Fruit fly (Drosophila melanogaster): Measurements from ENCODE around the gene Mis12.

The Mis12 gene

DNA sequence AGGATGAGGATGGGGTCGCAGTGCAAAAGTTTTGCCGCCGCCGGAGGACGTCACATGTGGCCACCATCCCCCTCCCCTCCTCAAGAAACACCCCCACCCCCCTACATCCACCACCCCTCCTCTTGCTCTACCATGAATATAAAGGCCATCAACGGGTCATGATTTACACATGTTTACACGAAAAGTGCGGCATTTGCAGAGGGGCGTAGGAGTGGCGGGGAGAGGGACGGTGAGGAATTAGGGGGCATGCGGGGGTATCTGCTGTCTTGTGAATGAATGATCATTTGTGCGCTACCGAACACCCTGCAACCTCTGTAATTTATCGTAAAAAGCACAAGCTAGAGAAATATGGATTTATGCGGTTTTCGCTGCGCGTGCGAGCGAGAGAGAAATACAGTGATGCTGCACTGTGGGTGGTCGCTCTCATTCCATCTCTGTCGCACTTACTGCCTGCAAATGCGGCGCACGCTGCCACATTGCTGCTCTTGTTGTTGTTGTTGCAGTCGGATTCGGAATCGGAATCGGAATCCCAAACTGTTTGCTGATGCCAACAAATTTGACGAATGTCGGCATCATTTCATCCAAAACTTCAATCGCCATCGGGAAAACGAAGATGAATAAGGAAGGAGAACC, 12.4 kb upstream of the Mis12 start:
- TF ChIP-seq CG5204 (GFP tag; optimal IDR thresholded peaks at IDR 0.05) = no peak
- TF ChIP-seq ovo (GFP tag; optimal IDR thresholded peaks at IDR 0.05) = no peak
- TF ChIP-seq pad (GFP tag; optimal IDR thresholded peaks at IDR 0.05) = no peak
- TF ChIP-seq CG14711 (tag; optimal IDR thresholded peaks at IDR 0.05) = no peak
- TF ChIP-seq CG7045 (GFP tag; optimal IDR thresholded peaks at IDR 0.05) = no peak
- no peak for TF ChIP-seq CG12768 (GFP tag; optimal IDR thresholded peaks at IDR 0.05)
- no peak for TF ChIP-seq Clk (GFP tag; optimal IDR thresholded peaks at IDR 0.05)
- TF ChIP-seq bab1 (GFP tag; optimal IDR thresholded peaks at IDR 0.05) = no peak
- no peak for TF ChIP-seq CG11617 (GFP tag; optimal IDR thresholded peaks at IDR 0.05)

DNA sequence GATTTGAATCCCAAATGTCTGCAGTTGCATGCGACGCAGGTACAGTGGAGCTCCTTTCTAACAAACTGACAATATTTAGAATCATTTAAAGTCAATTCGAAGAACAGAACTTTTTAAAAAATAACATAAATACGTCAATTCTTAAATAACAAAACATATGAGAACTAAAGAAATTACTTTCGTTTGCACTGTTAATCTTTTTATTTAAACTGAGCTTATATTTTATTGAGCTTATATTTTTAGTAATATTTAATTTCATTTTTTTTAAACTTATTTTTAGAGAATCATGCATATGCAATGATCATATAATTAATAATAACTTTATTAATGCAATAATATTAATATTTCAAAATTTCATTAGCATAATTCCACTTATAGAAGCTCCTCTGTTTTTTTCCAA, 11.7 kb upstream of the Mis12 start:
- TF ChIP-seq CG11617 (GFP tag; optimal IDR thresholded peaks at IDR 0.05) = no peak
- TF ChIP-seq tj (GFP tag; optimal IDR thresholded peaks at IDR 0.05) = no peak
- TF ChIP-seq pad (GFP tag; optimal IDR thresholded peaks at IDR 0.05) = no peak
- TF ChIP-seq CG12768 (GFP tag; optimal IDR thresholded peaks at IDR 0.05) = no peak
- no peak for TF ChIP-seq Clk (GFP tag; optimal IDR thresholded peaks at IDR 0.05)
- TF ChIP-seq CG14711 (tag; optimal IDR thresholded peaks at IDR 0.05) = no peak
- TF ChIP-seq Hr96 (GFP tag; optimal IDR thresholded peaks at IDR 0.05) = no peak
- no peak for TF ChIP-seq bab1 (GFP tag; optimal IDR thresholded peaks at IDR 0.05)
- no peak for TF ChIP-seq Crg-1 (GFP tag; optimal IDR thresholded peaks at IDR 0.05)
- TF ChIP-seq CG7045 (GFP tag; optimal IDR thresholded peaks at IDR 0.05) = no peak
- no peak for TF ChIP-seq CG1620 (GFP tag; optimal IDR thresholded peaks at IDR 0.05)

DNA sequence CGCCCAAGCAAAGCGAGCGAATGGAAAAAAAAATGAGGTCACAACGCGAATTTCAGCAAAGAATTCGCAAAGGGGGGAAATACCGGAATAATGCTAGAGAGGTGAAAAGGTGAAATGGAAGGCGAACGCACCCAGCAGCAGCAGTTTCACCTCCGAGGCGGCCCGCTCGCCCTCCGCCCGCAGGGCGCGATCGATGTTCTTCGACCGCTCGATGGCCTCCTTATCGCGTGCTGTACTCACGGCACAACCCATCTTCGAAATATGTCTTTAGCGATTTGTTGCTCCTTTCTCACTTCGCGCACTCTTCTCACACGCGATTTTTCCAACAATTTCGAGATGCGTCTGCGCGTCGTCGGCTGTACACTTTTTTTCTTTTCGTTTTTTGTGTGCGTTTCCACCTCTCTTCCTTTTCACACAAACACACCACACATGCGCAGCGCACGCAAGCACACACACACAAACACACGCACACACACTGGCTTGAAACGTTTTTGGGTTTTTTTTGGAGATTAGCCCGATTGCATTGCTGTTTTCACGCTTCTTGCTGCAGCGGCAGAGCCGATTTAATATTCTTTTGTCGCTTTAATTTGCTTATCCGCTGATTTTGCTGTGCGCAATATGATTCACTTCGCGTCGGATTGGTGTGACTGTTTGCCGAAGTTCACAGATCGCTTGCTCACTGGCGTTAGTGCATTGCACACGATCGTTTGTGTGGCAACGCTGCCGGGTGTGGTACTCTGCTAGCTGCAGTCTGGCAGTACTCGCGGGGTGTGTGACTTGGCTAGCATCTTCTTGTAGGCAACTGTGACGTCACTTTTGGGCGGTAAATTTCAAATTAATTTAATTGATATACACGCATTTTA, 10.8 kb upstream of the Mis12 start, which contains the start of gene Galphai:
TSS of gene Galphai (minus strand) at position 658 of the 863 bp plus-strand sequence.
- TF ChIP-seq cic (GFP tag; optimal IDR thresholded peaks at IDR 0.05) (peak; percentile 34), kay (GFP tag; ENCODE audit: borderline replicate concordance) (peak; percentile 99), toe (GFP tag; optimal IDR thresholded peaks at IDR 0.05) (no peak), CG7045 (GFP tag; optimal IDR thresholded peaks at IDR 0.05) (no peak), CG7101 (tag; optimal IDR thresholded peaks at IDR 0.05) (peak; percentile 60), Crg-1 (GFP tag; optimal IDR thresholded peaks at IDR 0.05) (peak; percentile 47), CG12768 (GFP tag; optimal IDR thresholded peaks at IDR 0.05) (no peak), CG5204 (GFP tag; optimal IDR thresholded peaks at IDR 0.05) (no peak), CG14711 (tag; optimal IDR thresholded peaks at IDR 0.05) (peak; percentile 4), pad (GFP tag; optimal IDR thresholded peaks at IDR 0.05) (peak; percentile 93), CG1620 (GFP tag; optimal IDR thresholded peaks at IDR 0.05) (peak; percentile 65), ovo (GFP tag; optimal IDR thresholded peaks at IDR 0.05) (peak; percentile 38), tj (GFP tag; optimal IDR thresholded peaks at IDR 0.05) (peak; percentile 60), CG33017 (tag; optimal IDR thresholded peaks at IDR 0.05) (no peak), Mnt (GFP tag; optimal IDR thresholded peaks at IDR 0.05) (peak; percentile 48), Clk (GFP tag; optimal IDR thresholded peaks at IDR 0.05) (no peak), bab1 (GFP tag; optimal IDR thresholded peaks at IDR 0.05) (peak; percentile 84)

DNA sequence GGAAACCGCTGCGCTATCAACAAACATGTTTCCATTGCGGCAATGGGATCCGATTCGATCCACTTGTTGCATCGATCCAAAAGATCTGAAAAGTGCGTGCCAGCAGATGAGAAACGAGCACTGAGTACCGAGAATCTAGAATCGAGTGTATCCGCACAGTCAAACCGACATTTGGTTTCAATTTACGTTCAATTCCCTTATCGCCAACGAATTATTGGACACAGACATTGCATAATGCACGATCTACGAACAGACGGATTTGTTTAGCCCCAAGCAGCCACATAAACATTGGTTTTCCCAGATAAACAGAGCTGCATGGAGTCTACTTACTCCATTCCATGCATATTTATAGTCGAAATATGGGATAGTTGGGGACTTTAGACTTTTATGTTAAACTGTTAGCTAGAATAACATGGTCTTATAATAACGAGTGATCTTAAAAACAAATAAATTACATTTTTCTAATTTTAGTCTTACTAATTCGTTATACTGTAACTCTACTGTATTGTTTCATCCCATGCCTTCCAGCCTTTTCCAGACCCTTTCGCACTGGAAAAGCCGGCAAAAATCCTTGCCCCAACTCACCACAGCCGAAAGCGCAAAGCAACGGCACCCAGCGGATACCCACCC, 10.0 kb upstream of the Mis12 start:
- TF ChIP-seq kay (GFP tag; ENCODE audit: borderline replicate concordance) = no peak
- TF ChIP-seq CG12768 (GFP tag; optimal IDR thresholded peaks at IDR 0.05) = no peak
- TF ChIP-seq cic (GFP tag; optimal IDR thresholded peaks at IDR 0.05) = no peak
- TF ChIP-seq Mnt (GFP tag; optimal IDR thresholded peaks at IDR 0.05) = no peak
- no peak for TF ChIP-seq CG33017 (tag; optimal IDR thresholded peaks at IDR 0.05)
- no peak for TF ChIP-seq toe (GFP tag; optimal IDR thresholded peaks at IDR 0.05)
- no peak for TF ChIP-seq CG7101 (tag; optimal IDR thresholded peaks at IDR 0.05)
- TF ChIP-seq pad (GFP tag; optimal IDR thresholded peaks at IDR 0.05) = no peak
- no peak for TF ChIP-seq CG7045 (GFP tag; optimal IDR thresholded peaks at IDR 0.05)
- no peak for TF ChIP-seq CG5204 (GFP tag; optimal IDR thresholded peaks at IDR 0.05)
- TF ChIP-seq CG11617 (GFP tag; optimal IDR thresholded peaks at IDR 0.05) = no peak
- TF ChIP-seq cnc (optimal IDR thresholded peaks at IDR 0.05) = no peak
- no peak for TF ChIP-seq tj (GFP tag; optimal IDR thresholded peaks at IDR 0.05)
- no peak for TF ChIP-seq Hr96 (GFP tag; optimal IDR thresholded peaks at IDR 0.05)
- no peak for TF ChIP-seq CG14711 (tag; optimal IDR thresholded peaks at IDR 0.05)
- no peak for TF ChIP-seq bab1 (GFP tag; optimal IDR thresholded peaks at IDR 0.05)

DNA sequence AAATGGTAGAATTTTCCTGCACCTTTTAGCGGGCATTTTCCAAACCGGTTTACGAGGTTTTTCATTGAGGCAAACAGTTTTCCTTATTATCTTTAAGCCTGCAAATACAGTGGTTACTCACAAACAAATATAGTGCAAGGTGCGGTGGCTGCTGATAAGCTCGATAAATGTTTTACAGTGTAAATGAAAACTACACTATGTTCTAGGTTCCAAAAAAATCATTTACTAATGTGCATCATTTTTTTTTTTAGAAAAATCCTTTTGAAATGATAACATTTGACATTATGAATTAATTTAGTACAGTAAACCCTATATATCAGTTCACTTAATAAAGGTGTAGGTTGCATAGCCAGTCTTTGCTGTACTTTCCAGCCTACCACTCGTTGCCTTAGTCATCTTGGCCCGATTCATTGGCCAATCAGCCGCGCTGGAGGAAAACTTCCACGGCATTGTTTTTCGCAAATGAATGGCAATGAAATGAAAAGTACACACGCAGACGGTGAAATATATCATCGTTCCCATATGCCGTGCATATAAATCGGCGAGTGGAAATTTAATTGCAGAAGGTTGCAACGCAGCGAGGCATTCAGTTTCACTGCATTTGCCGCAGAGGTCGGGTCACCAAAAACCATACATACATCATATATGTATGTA, 9.3 kb upstream of the Mis12 start:
- no peak for TF ChIP-seq cic (GFP tag; optimal IDR thresholded peaks at IDR 0.05)
- TF ChIP-seq tj (GFP tag; optimal IDR thresholded peaks at IDR 0.05) = no peak
- TF ChIP-seq ovo (GFP tag; optimal IDR thresholded peaks at IDR 0.05) = no peak
- TF ChIP-seq cnc (optimal IDR thresholded peaks at IDR 0.05) = no peak
- no peak for TF ChIP-seq Clk (GFP tag; optimal IDR thresholded peaks at IDR 0.05)
- TF ChIP-seq CG33017 (tag; optimal IDR thresholded peaks at IDR 0.05) = no peak
- no peak for TF ChIP-seq kay (GFP tag; ENCODE audit: borderline replicate concordance)
